Fruit fly (Drosophila melanogaster) S2 (cell line): ENCODE data around the gene CanA1.

ENCODE experiments used
- CG8478 ChIP-seq: fragments of >200 bp; optimal IDR thresholded peaks from 2 replicates; lab custom pipeline; 2018
- CTCF ChIP-seq, 2 experiments: fragments of >200 bp; optimal IDR thresholded peaks; 2 replicates each; lab custom pipeline; 2018

DNA sequence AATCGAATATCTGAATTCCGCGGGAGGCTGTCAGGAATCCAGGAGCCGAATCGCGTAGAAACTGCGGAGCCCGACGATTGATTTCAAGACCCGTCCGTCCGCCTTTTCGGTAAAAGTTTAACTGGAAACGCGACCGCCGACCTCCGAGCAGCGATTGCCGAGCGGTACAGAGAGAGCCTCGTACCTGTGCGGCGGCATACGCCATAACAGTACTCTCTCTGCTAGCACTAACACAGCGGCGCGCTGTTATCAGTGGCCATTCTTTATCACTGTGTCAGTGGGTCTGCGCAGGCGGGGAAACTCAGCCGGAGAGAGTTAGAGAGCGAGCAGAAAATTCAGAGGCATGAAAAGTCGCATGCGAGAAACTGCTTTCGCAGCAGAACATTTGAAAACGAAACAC, 22.5 kb upstream of the CanA1 start, which contains the start of gene 5-HT7:
- TF ChIP-seq CTCF (optimal IDR thresholded peaks at IDR 0.05; lab: Kevin White, UChicago): no peak
- TF ChIP-seq CG8478 (lab: Kevin White, UChicago): no peak
